Worm (Caenorhabditis elegans) whole organism, young adult: ENCODE measurements around the gene sna-2.

Experiments
- B0019.2 ChIP-seq: fragments of 200-800 bp; sonication (Bioruptor generic); conservative IDR thresholded peaks from 2 replicates; pipeline ENCODE4 v1.3.6; 2022; ENCODE audit warnings: missing genetic modification reagents, missing genetic modification characterization, missing compliant biosample characterization
- B0336.3 ChIP-seq: fragments of 200-800 bp; sonication (Bioruptor generic); IDR thresholded peaks from 2 replicates; pipeline ENCODE4 v1.3.6; 2022; ENCODE audit warnings: missing genetic modification characterization, missing compliant biosample characterization
- C06A6.2 ChIP-seq: fragments of 200-800 bp; sonication (Bioruptor generic); conservative IDR thresholded peaks from 2 replicates; pipeline ENCODE4 v1.3.6; 2022; ENCODE audit warnings: missing genetic modification characterization, missing compliant biosample characterization
- D2030.7 ChIP-seq: fragments of 200-800 bp; sonication (Bioruptor generic); IDR thresholded peaks from 2 replicates; pipeline ENCODE4 v1.3.6; 2022; ENCODE audit warnings: missing genetic modification reagents, missing genetic modification characterization, missing compliant biosample characterization
- F22D6.2 ChIP-seq: sonication (generic microtip); optimal IDR thresholded peaks from 2 replicates; lab custom pipeline; 2016; ENCODE audit warnings: mild to moderate bottlenecking, missing genetic modification characterization, missing compliant biosample characterization
- F37B4.10 ChIP-seq: fragments of 200-800 bp; sonication (Bioruptor generic); IDR thresholded peaks from 2 replicates; pipeline ENCODE4 v1.3.6; 2022; ENCODE audit warnings: missing genetic modification characterization, missing compliant biosample characterization
- F49E8.2 ChIP-seq: sonication (generic microtip); optimal IDR thresholded peaks from 3 replicates; lab custom pipeline; 2017; ENCODE audit warnings: missing genetic modification characterization, mild to moderate bottlenecking, missing compliant biosample characterization, antibody characterized with exemption, moderate library complexity; ENCODE audit not compliant: insufficient read depth
- F52B5.7 ChIP-seq: sonication (generic microtip); optimal IDR thresholded peaks from 2 replicates; lab custom pipeline; 2016; ENCODE audit warnings: mild to moderate bottlenecking, missing genetic modification characterization, missing compliant biosample characterization
- F57A8.1 ChIP-seq: fragments of 200-800 bp; sonication (Bioruptor generic); optimal IDR thresholded peaks from 2 replicates; lab custom pipeline; 2018; ENCODE audit warnings: mild to moderate bottlenecking, missing genetic modification characterization, moderate library complexity, missing compliant biosample characterization
- K12H6.12 ChIP-seq: fragments of 200-800 bp; sonication (Bioruptor generic); optimal IDR thresholded peaks from 2 replicates; lab custom pipeline; 2018; ENCODE audit warnings: mild to moderate bottlenecking, missing genetic modification characterization, missing compliant biosample characterization
- T26A5.8 ChIP-seq: sonication (generic microtip); optimal IDR thresholded peaks from 2 replicates; lab custom pipeline; 2016; ENCODE audit warnings: missing genetic modification characterization, missing compliant biosample characterization
- Y67H2A.10 ChIP-seq: fragments of 200-800 bp; sonication (Bioruptor generic); conservative IDR thresholded peaks from 2 replicates; pipeline ENCODE4 v1.3.6; 2022; ENCODE audit warnings: missing genetic modification reagents, missing genetic modification characterization, missing compliant biosample characterization
- Y79H2A.3 ChIP-seq: fragments of 200-800 bp; sonication (Bioruptor generic); conservative IDR thresholded peaks from 2 replicates; pipeline ENCODE4 v1.3.6; 2022; ENCODE audit warnings: missing genetic modification reagents, missing genetic modification characterization, missing compliant biosample characterization
- Y95B8A.8 ChIP-seq: fragments of 200-800 bp; sonication (Bioruptor generic); IDR thresholded peaks from 2 replicates; pipeline ENCODE4 v1.3.6; 2022; ENCODE audit warnings: missing genetic modification reagents, missing genetic modification characterization, missing compliant biosample characterization
- akir-1 ChIP-seq: fragments of 200-800 bp; sonication (Bioruptor generic); optimal IDR thresholded peaks from 2 replicates; lab custom pipeline; 2018; ENCODE audit warnings: mild to moderate bottlenecking, missing genetic modification characterization, moderate library complexity, missing compliant biosample characterization
- aptf-3 ChIP-seq: fragments of 200-800 bp; sonication (Bioruptor generic); IDR thresholded peaks from 2 replicates; pipeline ENCODE4 v1.3.6; 2022; ENCODE audit warnings: missing genetic modification characterization, missing compliant biosample characterization
- athp-1 ChIP-seq: sonication (generic microtip); optimal IDR thresholded peaks from 2 replicates; lab custom pipeline; 2017; ENCODE audit warnings: mild to moderate bottlenecking, missing genetic modification characterization, missing compliant biosample characterization
- bed-2 ChIP-seq: fragments of 200-800 bp; sonication (Bioruptor generic); IDR thresholded peaks from 2 replicates; pipeline ENCODE4 v1.3.6; 2022; ENCODE audit warnings: missing genetic modification reagents, missing genetic modification characterization, missing compliant biosample characterization
- cebp-1 ChIP-seq, 2 experiments: fragments of 200-800 bp in 1 of 2; sonication (Bioruptor generic) in 1 of 2; sonication (generic microtip) in 1 of 2; IDR thresholded peaks in 1 of 2; optimal IDR thresholded peaks in 1 of 2; 2 replicates each; pipeline versions ENCODE4 v1.3.6 to Lab custom; 2017 to 2022; ENCODE audit warnings: missing compliant biosample characterization in 2 of 2, missing genetic modification characterization in 2 of 2, mild to moderate bottlenecking in 1 of 2, missing genetic modification reagents in 1 of 2, moderate library complexity in 1 of 2
- ceh-100 ChIP-seq: fragments of 200-800 bp; sonication (Bioruptor generic); IDR thresholded peaks from 2 replicates; pipeline ENCODE4 v1.3.6; 2022; ENCODE audit warnings: missing genetic modification reagents, missing genetic modification characterization, missing compliant biosample characterization
- ceh-27 ChIP-seq: fragments of 200-800 bp; sonication (Bioruptor generic); optimal IDR thresholded peaks from 2 replicates; lab custom pipeline; 2018; ENCODE audit warnings: mild to moderate bottlenecking, missing genetic modification characterization, moderate library complexity, missing compliant biosample characterization
- ceh-79 ChIP-seq: sonication (generic microtip); optimal IDR thresholded peaks from 2 replicates; lab custom pipeline; 2017; ENCODE audit warnings: mild to moderate bottlenecking, missing genetic modification characterization, missing compliant biosample characterization
- dox-1 ChIP-seq: fragments of 200-800 bp; sonication (Bioruptor generic); IDR thresholded peaks from 2 replicates; pipeline ENCODE4 v1.3.6; 2022; ENCODE audit warnings: missing genetic modification reagents, missing genetic modification characterization, missing compliant biosample characterization
- egl-44 ChIP-seq: fragments of 200-800 bp; sonication (Bioruptor generic); IDR thresholded peaks from 2 replicates; pipeline ENCODE4 v1.3.6; 2022; ENCODE audit warnings: missing genetic modification reagents, missing genetic modification characterization, missing compliant biosample characterization
- ekl-4 ChIP-seq: fragments of 200-800 bp; sonication (Bioruptor generic); IDR thresholded peaks from 2 replicates; pipeline ENCODE4 v1.3.6; 2022; ENCODE audit warnings: missing genetic modification reagents, missing genetic modification characterization, missing compliant biosample characterization
- hmg-1.2 ChIP-seq: fragments of 200-800 bp; sonication (Bioruptor generic); IDR thresholded peaks from 2 replicates; pipeline ENCODE4 v1.3.6; 2022; ENCODE audit warnings: missing genetic modification reagents, missing genetic modification characterization, missing compliant biosample characterization
- hsf-1 ChIP-seq: fragments of 200-800 bp; sonication (Bioruptor generic); IDR thresholded peaks from 2 replicates; pipeline ENCODE4 v1.3.6; 2022; ENCODE audit warnings: missing genetic modification reagents, missing genetic modification characterization, missing compliant biosample characterization
- lin-26 ChIP-seq: fragments of 200-800 bp; sonication (Bioruptor generic); IDR thresholded peaks from 2 replicates; pipeline ENCODE4 v1.3.6; 2022; ENCODE audit warnings: missing genetic modification reagents, missing genetic modification characterization, missing compliant biosample characterization
- lir-1 ChIP-seq: fragments of 200-800 bp; sonication (Bioruptor generic); conservative IDR thresholded peaks from 2 replicates; pipeline ENCODE4 v1.3.6; 2022; ENCODE audit warnings: missing genetic modification reagents, missing genetic modification characterization, missing compliant biosample characterization
- madf-3 ChIP-seq: fragments of 200-800 bp; sonication (Bioruptor generic); IDR thresholded peaks from 2 replicates; pipeline ENCODE4 v1.3.6; 2022; ENCODE audit warnings: missing genetic modification reagents, missing genetic modification characterization, missing compliant biosample characterization
- madf-6 ChIP-seq: fragments of 200-800 bp; sonication (Bioruptor generic); IDR thresholded peaks from 2 replicates; pipeline ENCODE4 v1.3.6; 2022; ENCODE audit warnings: missing genetic modification reagents, missing genetic modification characterization, missing compliant biosample characterization
- mes-4 ChIP-seq: sonication (generic microtip); optimal IDR thresholded peaks from 2 replicates; lab custom pipeline; 2016; ENCODE audit warnings: missing genotype, missing genetic modification characterization, missing compliant biosample characterization
- mxl-1 ChIP-seq: sonication (generic microtip); optimal IDR thresholded peaks from 2 replicates; lab custom pipeline; 2016; ENCODE audit warnings: missing genetic modification characterization, missing compliant biosample characterization
- nfyb-1 ChIP-seq: fragments of 200-800 bp; sonication (Bioruptor generic); IDR thresholded peaks from 2 replicates; pipeline ENCODE4 v1.3.6; 2022; ENCODE audit warnings: missing genetic modification reagents, missing genetic modification characterization, missing compliant biosample characterization
- nhr-27 ChIP-seq: fragments of 200-800 bp; sonication (Bioruptor generic); optimal IDR thresholded peaks from 2 replicates; lab custom pipeline; 2018; ENCODE audit warnings: mild to moderate bottlenecking, missing genetic modification characterization, moderate library complexity, missing compliant biosample characterization
- nhr-80 ChIP-seq: sonication (generic microtip); optimal IDR thresholded peaks from 2 replicates; lab custom pipeline; 2016; ENCODE audit warnings: missing genetic modification characterization, missing compliant biosample characterization
- rpc-1 ChIP-seq, 2 experiments: fragments of 150-350 bp in 1 of 2; sonication (generic microtip) in 1 of 2; optimal IDR thresholded peaks; 2 replicates each; lab custom pipeline; 2014 to 2018; ENCODE audit warnings: missing biosample characterization in 1 of 2, missing genetic modification characterization in 1 of 2, missing genetic modification reagents in 1 of 2, missing genotype in 1 of 2
- snpc-1.3 ChIP-seq: sonication (generic microtip); optimal IDR thresholded peaks from 2 replicates; lab custom pipeline; 2017; ENCODE audit warnings: missing genetic modification characterization, mild to moderate bottlenecking, missing compliant biosample characterization, antibody characterized with exemption, moderate library complexity, missing genotype, missing genetic modification reagents; ENCODE audit not compliant: insufficient read depth
- snpc-3.4 ChIP-seq: sonication (generic microtip); optimal IDR thresholded peaks from 2 replicates; lab custom pipeline; 2017; ENCODE audit warnings: missing genetic modification characterization, mild to moderate bottlenecking, missing compliant biosample characterization, antibody characterized with exemption, moderate library complexity, missing genotype, missing genetic modification reagents
- snpc-4 ChIP-seq, 5 experiments: fragments of 150-350 bp in 1 of 5; sonication (generic microtip) in 4 of 5; optimal IDR thresholded peaks; 2 replicates each; lab custom pipeline; 2014 to 2018; ENCODE audit warnings: missing genetic modification characterization in 5 of 5, missing biosample characterization in 3 of 5, antibody characterized with exemption in 2 of 5, mild to moderate bottlenecking in 2 of 5, missing compliant biosample characterization in 2 of 5, missing genotype in 2 of 5, moderate library complexity in 2 of 5, missing genetic modification reagents in 1 of 5
- tbp1 ChIP-seq: fragments of 200-800 bp; sonication (Bioruptor generic); optimal IDR thresholded peaks from 2 replicates; lab custom pipeline; 2018; ENCODE audit warnings: mild to moderate bottlenecking, missing genetic modification characterization, missing compliant biosample characterization
- tbx-9 ChIP-seq: sonication (generic microtip); optimal IDR thresholded peaks from 2 replicates; lab custom pipeline; 2016; ENCODE audit warnings: borderline replicate concordance, missing genetic modification characterization, inconsistent platforms, missing compliant biosample characterization
- unc-130 ChIP-seq: sonication (generic microtip); optimal IDR thresholded peaks from 2 replicates; lab custom pipeline; 2016; ENCODE audit warnings: missing genetic modification reagents, missing genetic modification characterization, missing compliant biosample characterization
- xnd-1 ChIP-seq: sonication (generic microtip); optimal IDR thresholded peaks from 2 replicates; lab custom pipeline; 2016; ENCODE audit warnings: missing genotype, missing genetic modification reagents, missing genetic modification characterization, missing compliant biosample characterization
- zfh-2 ChIP-seq: fragments of 200-800 bp; sonication (Bioruptor generic); conservative IDR thresholded peaks from 2 replicates; pipeline ENCODE4 v1.3.6; 2022; ENCODE audit warnings: missing genetic modification reagents, missing genetic modification characterization, missing compliant biosample characterization
- zim-3 ChIP-seq: sonication (generic microtip); optimal IDR thresholded peaks from 2 replicates; lab custom pipeline; 2017; ENCODE audit warnings: mild to moderate bottlenecking, missing genetic modification characterization, moderate library complexity, missing compliant biosample characterization
- ztf-18 ChIP-seq: sonication (generic microtip); optimal IDR thresholded peaks from 2 replicates; lab custom pipeline; 2016; ENCODE audit warnings: missing genotype, mild to moderate bottlenecking, missing genetic modification characterization, missing compliant biosample characterization

Gene sna-2

ce11 chrIV:9739001-9739400 is 38.4 kb downstream of the sna-2 start:
- TF ChIP-seq unc-130 (GFP tag; lab: Kevin White, UChicago) (peak; percentile 40), lin-26 (no peak; the same call in 1 of the 2 replicates), bed-2 (GFP tag; lab: Robert Waterston, UW) (no peak), mes-4 (tag; lab: Kevin White, UChicago) (no peak), Y67H2A.10 (GFP tag; lab: Robert Waterston, UW) (no peak), C06A6.2 (GFP tag; lab: Robert Waterston, UW) (no peak), ceh-79 (tag; lab: Kevin White, UChicago) (no peak), madf-6 (GFP tag; lab: Robert Waterston, UW) (peak; percentile 71), F22D6.2 (tag; lab: Kevin White, UChicago) (no peak), akir-1 (GFP tag; lab: Kevin White, UChicago) (no peak), B0019.2 (GFP tag; lab: Robert Waterston, UW) (no peak), cebp-1 (GFP tag; IDR thresholded peaks at IDR 0.05; lab: Robert Waterston, UW) (no peak), cebp-1 (tag; optimal IDR thresholded peaks at IDR 0.05; lab: Kevin White, UChicago) (peak; percentile 42), egl-44 (GFP tag; lab: Robert Waterston, UW) (no peak), Y79H2A.3 (0 out of 2 replicates have a peak, but pooled peaks have one; percentile 49), T26A5.8 (no peak), nhr-80 (tag; lab: Kevin White, UChicago) (no peak), snpc-1.3 (tag; lab: Kevin White, UChicago) (no peak), athp-1 (tag; lab: Kevin White, UChicago) (no peak), zfh-2 (GFP tag; lab: Robert Waterston, UW) (no peak), hsf-1 (GFP tag; lab: Robert Waterston, UW) (peak; percentile 66; the same call in 1 of the 2 replicates), Y95B8A.8 (GFP tag; lab: Robert Waterston, UW) (peak; percentile 80; the same call in 1 of the 2 replicates), nhr-27 (tag; lab: Kevin White, UChicago) (no peak), dox-1 (GFP tag; lab: Robert Waterston, UW) (no peak), F49E8.2 (tag; lab: Kevin White, UChicago) (peak; percentile 59), hmg-1.2 (GFP tag; lab: Robert Waterston, UW) (peak; percentile 36), rpc-1 (optimal IDR thresholded peaks at IDR 0.05; lab: Kevin White, UChicago) (no peak), rpc-1 (tag; optimal IDR thresholded peaks at IDR 0.05; lab: Kevin White, UChicago) (no peak), aptf-3 (GFP tag; lab: Robert Waterston, UW) (no peak), tbp1 (GFP tag; lab: Kevin White, UChicago) (peak; percentile 33), tbx-9 (tag; lab: Kevin White, UChicago) (peak; percentile 48), mxl-1 (tag; lab: Kevin White, UChicago) (no peak), ztf-18 (tag; lab: Kevin White, UChicago) (no peak), ceh-100 (GFP tag; lab: Robert Waterston, UW) (no peak), zim-3 (tag; lab: Kevin White, UChicago) (no peak), F37B4.10 (GFP tag; lab: Robert Waterston, UW) (no peak), B0336.3 (GFP tag; lab: Robert Waterston, UW) (peak; percentile 93), madf-3 (GFP tag; lab: Robert Waterston, UW) (peak; percentile 5; the same call in 1 of the 2 replicates), K12H6.12 (tag; lab: Kevin White, UChicago) (no peak), F52B5.7 (tag; lab: Kevin White, UChicago) (peak; percentile 68), lir-1 (GFP tag; lab: Robert Waterston, UW) (no peak), ceh-27 (no peak), nfyb-1 (peak; percentile 67; the same call in 1 of the 2 replicates), ekl-4 (GFP tag; lab: Robert Waterston, UW) (peak; percentile 81), snpc-4 (GFP tag; optimal IDR thresholded peaks at IDR 0.05; lab: Kevin White, UChicago) (peak; percentile 40), snpc-4 (tag; optimal IDR thresholded peaks at IDR 0.05; lab: Kevin White, UChicago) (peak in 2 of 4 experiments; percentile 16 to 53), F57A8.1 (no peak), snpc-3.4 (tag; lab: Kevin White, UChicago) (no peak), xnd-1 (peak; percentile 43), D2030.7 (GFP tag; lab: Robert Waterston, UW) (peak; percentile 45)
